Fruit fly (Drosophila melanogaster) whole organism, embryonic: ENCODE measurements around the gene msb1l.

Experiments
- CG10543 ChIP-seq: fragments of 200-800 bp; sonication (Bioruptor generic); optimal IDR thresholded peaks from 3 replicates; lab custom pipeline; 2017; ENCODE audit warnings: missing biosample characterization, mild to moderate bottlenecking, missing genetic modification characterization, moderate library complexity
- CG11247 ChIP-seq: fragments of 200-800 bp; sonication (Bioruptor generic); IDR thresholded peaks from 2 replicates; pipeline ENCODE4 v1.3.6; 2022; ENCODE audit warnings: missing biosample characterization, missing genetic modification characterization
- CG11398 ChIP-seq: fragments of 200-800 bp; sonication (Bioruptor generic); optimal IDR thresholded peaks from 2 replicates; lab custom pipeline; 2016; ENCODE audit warnings: missing biosample characterization, missing genetic modification characterization
- CG11504 ChIP-seq: fragments of 200-800 bp; sonication (Bioruptor generic); optimal IDR thresholded peaks from 3 replicates; lab custom pipeline; 2019; ENCODE audit warnings: missing biosample characterization, mild to moderate bottlenecking, missing genetic modification characterization, moderate library complexity
- CG12942 ChIP-seq: fragments of 200-800 bp; sonication (Bioruptor generic); optimal IDR thresholded peaks from 3 replicates; lab custom pipeline; 2016; ENCODE audit warnings: missing biosample characterization, missing genetic modification characterization
- CG16813 ChIP-seq: fragments of 200-800 bp; sonication (Bioruptor generic); IDR thresholded peaks from 3 replicates; pipeline ENCODE4 v1.3.6; 2022; ENCODE audit warnings: missing biosample characterization, missing genetic modification characterization; ENCODE audit not compliant: partially characterized antibody
- CG16863 ChIP-seq: fragments of 200-800 bp; sonication (Bioruptor generic); optimal IDR thresholded peaks from 3 replicates; lab custom pipeline; 2016; ENCODE audit warnings: missing biosample characterization, missing genetic modification characterization
- CG17912 ChIP-seq: fragments of 200-800 bp; sonication (Bioruptor generic); optimal IDR thresholded peaks from 2 replicates; lab custom pipeline; 2018; ENCODE audit warnings: missing biosample characterization, mild to moderate bottlenecking, missing genetic modification characterization
- CG3163 ChIP-seq: fragments of 200-800 bp; sonication (Bioruptor generic); optimal IDR thresholded peaks from 3 replicates; lab custom pipeline; 2016; ENCODE audit warnings: missing biosample characterization, missing genetic modification characterization
- CG3838 ChIP-seq: fragments of 200-800 bp; sonication (Bioruptor generic); optimal IDR thresholded peaks from 3 replicates; lab custom pipeline; 2016; ENCODE audit warnings: missing biosample characterization, missing genetic modification characterization
- CG4617 ChIP-seq: fragments of 200-800 bp; sonication (Bioruptor generic); optimal IDR thresholded peaks from 3 replicates; lab custom pipeline; 2016; ENCODE audit warnings: missing biosample characterization, missing genetic modification characterization, borderline replicate concordance
- CG8281 ChIP-seq: fragments of 200-800 bp; sonication (Bioruptor generic); optimal IDR thresholded peaks from 2 replicates; lab custom pipeline; 2018; ENCODE audit warnings: missing biosample characterization, mild to moderate bottlenecking, missing genetic modification characterization, moderate library complexity
- CG9932 ChIP-seq: fragments of 200-800 bp; sonication (Bioruptor generic); IDR thresholded peaks from 2 replicates; pipeline ENCODE4 v1.3.6; 2022; ENCODE audit warnings: missing biosample characterization, missing genetic modification characterization
- CoRest ChIP-seq: fragments of 200-800 bp; sonication (Bioruptor generic); optimal IDR thresholded peaks from 3 replicates; lab custom pipeline; 2018; ENCODE audit warnings: missing biosample characterization, mild to moderate bottlenecking, missing genetic modification characterization, moderate library complexity
- CrebB ChIP-seq: fragments of 200-800 bp; sonication (Bioruptor generic); optimal IDR thresholded peaks from 3 replicates; lab custom pipeline; 2018; ENCODE audit warnings: missing biosample characterization, mild to moderate bottlenecking, missing genetic modification characterization
- D19A ChIP-seq: fragments of 200-800 bp; optimal IDR thresholded peaks from 3 replicates; lab custom pipeline; 2019; ENCODE audit warnings: missing biosample characterization, mild to moderate bottlenecking, missing genetic modification characterization, moderate library complexity
- Deaf1 ChIP-seq: fragments of 200-800 bp; optimal IDR thresholded peaks from 3 replicates; lab custom pipeline; 2019; ENCODE audit warnings: missing biosample characterization, mild to moderate bottlenecking, missing genetic modification characterization, moderate library complexity
- Dfd ChIP-seq, 2 experiments: fragments of >200 bp; optimal IDR thresholded peaks; 2 replicates each; lab custom pipeline; 2017; ENCODE audit warnings: missing biosample characterization in 2 of 2, missing genetic modification characterization in 2 of 2
- Dll ChIP-seq: fragments of 200-800 bp; sonication (Bioruptor generic); IDR thresholded peaks from 4 replicates; pipeline ENCODE4 v1.3.6; 2022; ENCODE audit warnings: missing biosample characterization, missing genetic modification characterization; ENCODE audit not compliant: partially characterized antibody
- E2f2 ChIP-seq: fragments of 200-800 bp; sonication (Bioruptor generic); IDR thresholded peaks from 2 replicates; pipeline ENCODE4 v1.3.6; 2022; ENCODE audit warnings: missing biosample characterization, missing genetic modification characterization
- Ets65A ChIP-seq: fragments of 200-800 bp; sonication (Bioruptor generic); peaks from one replicate; lab custom pipeline; 2016; ENCODE audit warnings: missing biosample characterization, missing genetic modification characterization
- Fer1 ChIP-seq: fragments of 200-800 bp; sonication (Bioruptor generic); optimal IDR thresholded peaks from 2 replicates; lab custom pipeline; 2017; ENCODE audit warnings: missing biosample characterization, mild to moderate bottlenecking, missing genetic modification characterization
- Hmr ChIP-seq: fragments of 200-800 bp; sonication (Bioruptor generic); optimal IDR thresholded peaks from 3 replicates; lab custom pipeline; 2017; ENCODE audit warnings: mild to moderate bottlenecking, missing biosample characterization, missing genetic modification reagents, missing genetic modification characterization
- Hr51 ChIP-seq, 2 experiments: fragments of 200-800 bp; sonication (Bioruptor generic); optimal IDR thresholded peaks; 2 replicates in 1 of 2; 3 replicates in 1 of 2; lab custom pipeline; 2016 to 2018; ENCODE audit warnings: missing biosample characterization in 2 of 2, missing genetic modification characterization in 2 of 2, mild to moderate bottlenecking in 1 of 2, moderate library complexity in 1 of 2
- Jarid2 ChIP-seq: fragments of 200-800 bp; sonication (Bioruptor generic); optimal IDR thresholded peaks from 3 replicates; lab custom pipeline; 2017; ENCODE audit warnings: mild to moderate bottlenecking, missing biosample characterization, missing genetic modification reagents, missing genetic modification characterization
- Lim3 ChIP-seq: fragments of 200-800 bp; sonication (Bioruptor generic); IDR thresholded peaks from 2 replicates; pipeline ENCODE4 v1.3.6; 2022; ENCODE audit warnings: missing biosample characterization, missing genetic modification characterization
- MBD-R2 ChIP-seq: fragments of 200-800 bp; sonication (Bioruptor generic); IDR thresholded peaks from 2 replicates; pipeline ENCODE4 v1.3.6; 2022; ENCODE audit warnings: missing biosample characterization, missing genetic modification characterization
- Med ChIP-seq: fragments of 200-800 bp; sonication (Bioruptor generic); peaks from one replicate; lab custom pipeline; 2016; ENCODE audit warnings: missing biosample characterization, missing genetic modification characterization, mild to moderate bottlenecking, inconsistent platforms, moderate library complexity
- Nf-YC ChIP-seq: fragments of 200-800 bp; optimal IDR thresholded peaks from 3 replicates; lab custom pipeline; 2019; ENCODE audit warnings: missing biosample characterization, mild to moderate bottlenecking, missing genetic modification characterization, moderate library complexity
- PHDP ChIP-seq: fragments of 200-800 bp; sonication (Bioruptor generic); optimal IDR thresholded peaks from 3 replicates; lab custom pipeline; 2018; ENCODE audit warnings: missing biosample characterization, mild to moderate bottlenecking, missing genetic modification characterization, moderate library complexity
- Trl ChIP-seq, 3 experiments: fragments of >200 bp in 2 of 3; fragments of 200-800 bp in 1 of 3; sonication (Bioruptor generic) in 1 of 3; optimal IDR thresholded peaks; 2 replicates in 1 of 3; 3 replicates in 2 of 3; lab custom pipeline; 2016 to 2017; ENCODE audit warnings: missing biosample characterization in 1 of 3, missing genetic modification characterization in 1 of 3
- amos ChIP-seq: fragments of 200-800 bp; sonication (Bioruptor generic); IDR thresholded peaks from 2 replicates; pipeline ENCODE4 v1.3.6; 2022; ENCODE audit warnings: missing biosample characterization, missing genetic modification characterization; ENCODE audit not compliant: partially characterized antibody
- bbx ChIP-seq: fragments of 200-800 bp; sonication (Bioruptor generic); IDR thresholded peaks from 2 replicates; pipeline ENCODE4 v1.3.6; 2022; ENCODE audit warnings: missing biosample characterization, missing genetic modification characterization; ENCODE audit not compliant: partially characterized antibody
- bigmax ChIP-seq: fragments of 200-800 bp; sonication (Bioruptor generic); optimal IDR thresholded peaks from 2 replicates; lab custom pipeline; 2018; ENCODE audit warnings: missing biosample characterization, mild to moderate bottlenecking, missing genetic modification characterization
- chif ChIP-seq, 2 experiments: fragments of 200-800 bp; sonication (Bioruptor generic); optimal IDR thresholded peaks; 3 replicates each; lab custom pipeline; 2016; ENCODE audit warnings: missing biosample characterization in 2 of 2, missing genetic modification characterization in 2 of 2
- chn ChIP-seq: fragments of 200-800 bp; sonication (Bioruptor generic); optimal IDR thresholded peaks from 2 replicates; lab custom pipeline; 2016; ENCODE audit warnings: missing biosample characterization, missing genetic modification characterization
- eve ChIP-seq, 2 experiments: fragments of >200 bp; optimal IDR thresholded peaks; 2 replicates each; lab custom pipeline; 2017; ENCODE audit warnings: missing biosample characterization in 2 of 2, missing genetic modification characterization in 2 of 2
- gt ChIP-seq: fragments of 200-800 bp; sonication (Bioruptor generic); IDR thresholded peaks from 2 replicates; pipeline ENCODE4 v1.3.6; 2022; ENCODE audit warnings: missing biosample characterization, missing genetic modification characterization
- hth ChIP-seq: fragments of >200 bp; optimal IDR thresholded peaks from 2 replicates; lab custom pipeline; 2017; ENCODE audit warnings: inconsistent platforms
- lov ChIP-seq, 2 experiments: fragments of 200-800 bp in 1 of 2; fragments of >200 bp in 1 of 2; sonication (Bioruptor generic) in 1 of 2; IDR thresholded peaks in 1 of 2; optimal IDR thresholded peaks in 1 of 2; 2 replicates in 1 of 2; 3 replicates in 1 of 2; pipeline versions ENCODE4 v1.3.6 to Lab custom; 2017 to 2022; ENCODE audit warnings: missing biosample characterization in 1 of 2, missing genetic modification characterization in 1 of 2
- onecut ChIP-seq: fragments of 200-800 bp; sonication (Bioruptor generic); IDR thresholded peaks from 2 replicates; pipeline ENCODE4 v1.3.6; 2022; ENCODE audit warnings: missing biosample characterization, missing genetic modification characterization
- stc ChIP-seq: fragments of 200-800 bp; sonication (Bioruptor generic); IDR thresholded peaks from 2 replicates; pipeline ENCODE4 v1.3.6; 2022; ENCODE audit warnings: missing biosample characterization, missing genetic modification characterization
- vfl ChIP-seq: fragments of 200-800 bp; sonication (Bioruptor generic); optimal IDR thresholded peaks from 2 replicates; lab custom pipeline; 2016; ENCODE audit warnings: missing biosample characterization, missing genetic modification characterization
- wek ChIP-seq: fragments of 200-800 bp; sonication (Bioruptor generic); optimal IDR thresholded peaks from 3 replicates; lab custom pipeline; 2018; ENCODE audit warnings: missing biosample characterization, mild to moderate bottlenecking, missing genetic modification characterization, moderate library complexity
- z ChIP-seq: fragments of 200-800 bp; sonication (Bioruptor generic); IDR thresholded peaks from 3 replicates; pipeline ENCODE4 v1.3.6; 2022; ENCODE audit warnings: missing biosample characterization, missing genetic modification characterization
- zen2 ChIP-seq: fragments of 200-800 bp; sonication (Bioruptor generic); IDR thresholded peaks from 3 replicates; pipeline ENCODE4 v1.3.6; 2022; ENCODE audit warnings: missing biosample characterization, missing genetic modification characterization; ENCODE audit not compliant: partially characterized antibody

msb1l gene

DNA sequence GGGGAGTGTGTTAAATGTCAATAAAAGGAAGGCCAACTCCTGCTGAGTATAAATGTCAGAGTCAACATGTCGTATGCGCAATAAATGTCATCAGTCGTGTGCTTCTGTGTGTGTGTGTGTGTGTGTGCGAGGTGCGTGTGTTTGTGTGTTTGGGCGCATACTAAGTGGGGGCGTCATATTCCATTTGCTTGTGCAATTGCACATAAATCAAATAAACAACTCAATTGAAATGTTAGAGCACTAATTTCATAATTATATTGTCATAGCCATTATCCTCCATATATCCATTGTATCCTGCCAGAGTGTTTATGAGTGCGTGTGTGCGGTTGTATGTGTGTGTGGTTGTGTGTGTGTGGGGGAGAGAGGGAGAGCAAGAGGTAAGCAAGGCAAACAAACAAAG lies 16.6 kb downstream of the msb1l start:
- TF ChIP-seq gt (GFP tag; lab: Robert Waterston, UW) (no peak), Dfd (GFP tag; optimal IDR thresholded peaks at IDR 0.05; lab: Kevin White, UChicago) (peak in 1 of 2 experiments; percentile 48)

DNA sequence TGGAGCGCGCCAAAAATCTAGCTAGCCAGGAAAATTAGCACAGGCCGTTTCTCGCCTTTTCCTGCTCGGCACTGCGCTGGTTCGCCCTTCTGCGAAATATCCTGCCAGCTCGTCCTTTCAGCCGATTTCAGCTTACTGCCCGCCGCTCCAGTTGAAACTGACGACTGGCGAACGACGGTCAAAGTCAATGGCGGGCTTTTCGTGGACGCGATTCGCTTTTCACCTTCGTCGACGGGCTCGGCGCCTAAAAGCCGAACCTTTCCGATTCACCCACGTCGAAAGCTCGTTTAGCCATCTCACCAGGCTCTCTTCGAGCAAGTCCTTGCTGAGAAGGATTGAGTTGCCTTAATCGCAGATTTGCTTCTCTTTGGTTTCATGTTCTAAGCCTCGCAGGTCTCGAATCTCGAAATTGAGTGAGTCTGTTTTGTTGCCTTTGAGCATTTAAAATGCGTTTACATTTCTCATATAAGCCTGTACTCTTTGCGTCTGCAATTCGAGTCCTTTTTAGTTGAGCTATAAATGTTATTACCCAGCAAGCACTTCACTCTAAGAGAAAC lies 27.9 kb downstream of the msb1l start:
- no peak for TF ChIP-seq CG8281 (tag; lab: Kevin White, UChicago)
- TF ChIP-seq CG11504, result no peak
- TF ChIP-seq CG11398 (GFP tag; lab: Kevin White, UChicago), result no peak
- 0 out of 3 replicates have a peak, but pooled peaks have one; percentile 12 for TF ChIP-seq zen2 (GFP tag; lab: Robert Waterston, UW)
- TF ChIP-seq Trl (optimal IDR thresholded peaks at IDR 0.05; lab: Kevin White, UChicago), result peak; percentile 24 to 43
- TF ChIP-seq Trl (GFP tag; optimal IDR thresholded peaks at IDR 0.05; lab: Kevin White, UChicago), result no peak
- no peak for TF ChIP-seq onecut (GFP tag; lab: Robert Waterston, UW)
- TF ChIP-seq CG4617 (GFP tag; lab: Kevin White, UChicago), result no peak
- peak in 1 of 2 experiments; percentile 7 for TF ChIP-seq Hr51 (GFP tag; optimal IDR thresholded peaks at IDR 0.05; lab: Kevin White, UChicago)
- TF ChIP-seq stc, result no peak
- TF ChIP-seq Fer1, result peak; percentile 2
- 0 out of 2 replicates have a peak, but pooled peaks have one; percentile 12 for TF ChIP-seq bbx (GFP tag; lab: Robert Waterston, UW)
- TF ChIP-seq lov (optimal IDR thresholded peaks at IDR 0.05; lab: Kevin White, UChicago), result no peak
- TF ChIP-seq lov (GFP tag; IDR thresholded peaks at IDR 0.05; lab: Robert Waterston, UW), result no peak
- TF ChIP-seq Dll (GFP tag; lab: Robert Waterston, UW), result no peak
- TF ChIP-seq hth (lab: Kevin White, UChicago), result no peak
- TF ChIP-seq CG11247 (GFP tag; lab: Robert Waterston, UW), result no peak
- TF ChIP-seq CG3838, result no peak
- peak; percentile 20 for TF ChIP-seq Jarid2 (GFP tag; lab: Kevin White, UChicago)
- TF ChIP-seq CoRest, result no peak
- TF ChIP-seq PHDP (tag; lab: Kevin White, UChicago), result no peak
- no peak for TF ChIP-seq CG9932 (GFP tag; lab: Robert Waterston, UW)
- no peak for TF ChIP-seq Med (GFP tag; lab: Kevin White, UChicago)
- no peak for TF ChIP-seq wek (GFP tag; lab: Kevin White, UChicago)
- TF ChIP-seq eve (GFP tag; optimal IDR thresholded peaks at IDR 0.05; lab: Kevin White, UChicago), result no peak
- no peak for TF ChIP-seq CG16813 (GFP tag; lab: Robert Waterston, UW)
- TF ChIP-seq D19A (tag; lab: Kevin White, UChicago), result no peak
- TF ChIP-seq Hmr (GFP tag; lab: Kevin White, UChicago), result no peak
- no peak for TF ChIP-seq amos (GFP tag; lab: Robert Waterston, UW)
- TF ChIP-seq Ets65A, result peak; percentile 71
- peak; percentile 96 for TF ChIP-seq Deaf1
- no peak for TF ChIP-seq bigmax (GFP tag; lab: Kevin White, UChicago)
- TF ChIP-seq Nf-YC (tag; lab: Kevin White, UChicago), result peak; percentile 79
- TF ChIP-seq CG16863 (GFP tag; lab: Kevin White, UChicago), result no peak
- TF ChIP-seq CG12942, result no peak
- peak; percentile 87 for TF ChIP-seq z
- TF ChIP-seq CrebB (tag; lab: Kevin White, UChicago), result no peak
- no peak for TF ChIP-seq CG10543 (GFP tag; lab: Kevin White, UChicago)
- TF ChIP-seq E2f2 (GFP tag; lab: Robert Waterston, UW), result no peak
- TF ChIP-seq chif (GFP tag; optimal IDR thresholded peaks at IDR 0.05; lab: Kevin White, UChicago), result no peak
- no peak for TF ChIP-seq Lim3 (GFP tag; lab: Robert Waterston, UW)
- no peak for TF ChIP-seq CG17912 (GFP tag; lab: Kevin White, UChicago)
- TF ChIP-seq chn (GFP tag; lab: Kevin White, UChicago), result no peak
- no peak for TF ChIP-seq MBD-R2 (GFP tag; lab: Robert Waterston, UW)
- TF ChIP-seq vfl (GFP tag; lab: Kevin White, UChicago), result no peak
- peak; percentile 51 for TF ChIP-seq CG3163 (GFP tag; lab: Kevin White, UChicago)
